Worm (Caenorhabditis elegans) whole organism, midembryonic: ENCODE measurements around the gene ceh-40.

Source experiments
- T22C8.4 ChIP-seq: fragments of 200-800 bp; sonication (Bioruptor generic); IDR thresholded peaks from 2 replicates; pipeline ENCODE4 v1.3.6; 2022; ENCODE audit warnings: missing genetic modification characterization, missing compliant biosample characterization
- cog-1 ChIP-seq: sonication (generic microtip); optimal IDR thresholded peaks from 2 replicates; lab custom pipeline; 2016; ENCODE audit warnings: missing genetic modification characterization, missing compliant biosample characterization
- flt-1 ChIP-seq: fragments of 200-800 bp; sonication (Bioruptor generic); IDR thresholded peaks from 2 replicates; pipeline ENCODE4 v1.3.6; 2022; ENCODE audit warnings: missing genetic modification characterization, missing compliant biosample characterization
- klf-2 ChIP-seq: fragments of 200-800 bp; sonication (Bioruptor generic); conservative IDR thresholded peaks from 2 replicates; pipeline ENCODE4 v1.3.6; 2022; ENCODE audit warnings: missing genetic modification reagents, missing genetic modification characterization, missing compliant biosample characterization
- med-1 ChIP-seq: sonication (generic microtip); optimal IDR thresholded peaks from 2 replicates; lab custom pipeline; 2017; ENCODE audit warnings: missing genetic modification characterization, mild to moderate bottlenecking, missing compliant biosample characterization, antibody characterized with exemption, missing genetic modification reagents; ENCODE audit not compliant: insufficient read depth
- ref-1 ChIP-seq: fragments of 200-800 bp; sonication (Bioruptor generic); conservative IDR thresholded peaks from 2 replicates; pipeline ENCODE4 v1.3.6; 2022; ENCODE audit warnings: missing genetic modification reagents, missing genetic modification characterization, missing compliant biosample characterization
- tab-1 ChIP-seq: fragments of 200-800 bp; sonication (Bioruptor generic); IDR thresholded peaks from 2 replicates; pipeline ENCODE4 v1.3.6; 2022; ENCODE audit warnings: missing genetic modification characterization, missing compliant biosample characterization
- ztf-23 ChIP-seq: fragments of 200-800 bp; sonication (Bioruptor generic); IDR thresholded peaks from 2 replicates; pipeline ENCODE4 v1.3.6; 2022; ENCODE audit warnings: missing genetic modification reagents, missing genetic modification characterization, missing compliant biosample characterization
- ztf-29 ChIP-seq: fragments of 200-800 bp; sonication (Bioruptor generic); IDR thresholded peaks from 2 replicates; pipeline ENCODE4 v1.3.6; 2022; ENCODE audit warnings: missing genetic modification reagents, missing genetic modification characterization, missing compliant biosample characterization

Gene ceh-40

DNA sequence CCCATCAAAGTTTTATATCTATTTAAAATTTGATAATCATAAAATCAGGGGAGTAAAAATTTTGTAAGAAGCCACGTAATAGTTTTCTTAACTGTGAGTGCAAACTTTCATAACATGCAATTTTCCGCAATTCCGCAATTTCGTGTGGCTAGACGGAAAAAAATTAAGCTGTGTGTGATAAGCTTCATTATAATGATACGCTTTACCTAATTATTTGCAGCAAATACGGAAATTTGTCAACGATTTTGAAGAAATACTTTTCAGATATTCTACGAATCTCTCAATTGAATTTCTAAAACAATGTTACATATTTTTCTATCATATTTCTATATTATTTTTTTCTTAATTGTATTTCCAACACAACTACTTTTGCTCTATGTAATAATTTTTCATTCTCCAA is 11.2 kb upstream of the ceh-40 start, which contains the start of gene srd-46:
Gene srd-46, plus strand, starts transcription at position 301 of the 400 bp plus-strand sequence.
- TF ChIP-seq ztf-23 (GFP tag; lab: Robert Waterston, UW) (no peak), med-1 (GFP tag; lab: Kevin White, UChicago) (no peak), cog-1 (tag; lab: Kevin White, UChicago) (no peak), ztf-29 (GFP tag; lab: Robert Waterston, UW) (no peak), flt-1 (GFP tag; lab: Robert Waterston, UW) (no peak), T22C8.4 (GFP tag; lab: Robert Waterston, UW) (no peak), klf-2 (no peak), tab-1 (GFP tag; lab: Robert Waterston, UW) (no peak)

DNA sequence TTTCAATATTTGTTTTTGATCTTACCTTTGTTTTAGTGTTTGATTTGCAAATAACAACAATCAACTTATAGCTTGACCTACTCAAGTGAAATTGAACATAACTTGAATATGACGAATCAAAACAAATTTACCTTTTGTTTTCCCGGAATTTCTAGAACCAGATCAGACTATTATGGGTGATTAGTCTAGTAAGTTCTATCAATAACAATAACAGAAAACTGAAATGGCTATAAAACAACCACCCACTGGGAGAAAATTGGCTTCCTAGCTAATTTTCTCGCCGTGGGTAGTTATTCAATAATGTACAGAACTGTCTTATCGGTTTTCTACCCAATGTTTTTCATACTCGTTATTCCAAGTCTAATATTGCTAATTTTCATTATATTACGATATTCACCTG is 8.1 kb upstream of the ceh-40 start, which contains the start of gene srd-45:
Gene srd-45, plus strand, starts transcription at position 301 of the 400 bp plus-strand sequence.
- TF ChIP-seq T22C8.4 (GFP tag; lab: Robert Waterston, UW) (no peak), tab-1 (GFP tag; lab: Robert Waterston, UW) (no peak), ref-1 (GFP tag; lab: Robert Waterston, UW) (no peak), med-1 (GFP tag; lab: Kevin White, UChicago) (no peak), ztf-29 (GFP tag; lab: Robert Waterston, UW) (no peak), klf-2 (no peak), ztf-23 (GFP tag; lab: Robert Waterston, UW) (no peak), flt-1 (GFP tag; lab: Robert Waterston, UW) (no peak), cog-1 (tag; lab: Kevin White, UChicago) (no peak)

DNA sequence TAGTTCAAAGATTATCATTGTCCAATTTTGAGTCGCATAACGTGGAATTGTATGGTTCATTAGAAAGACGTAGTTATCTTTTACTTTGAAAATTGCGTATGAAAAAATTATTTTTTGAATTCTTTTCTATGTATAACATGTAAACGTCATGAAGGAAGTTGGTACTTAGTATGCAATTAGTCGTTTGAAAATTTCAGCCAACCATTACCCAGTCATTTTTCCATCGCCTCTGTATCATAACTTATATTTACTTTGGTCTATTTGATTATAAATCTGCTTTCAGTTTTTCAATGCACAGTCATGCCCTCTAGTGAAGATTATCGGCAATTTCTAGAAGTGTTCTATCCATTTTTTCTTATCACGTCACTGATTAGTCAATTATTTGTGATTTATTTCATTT is 5.8 kb upstream of the ceh-40 start, which contains the start of gene srd-41:
Gene srd-41, plus strand, starts transcription at position 301 of the 400 bp plus-strand sequence.
- no peak for TF ChIP-seq flt-1 (GFP tag; lab: Robert Waterston, UW)
- TF ChIP-seq ref-1 (GFP tag; lab: Robert Waterston, UW), result no peak
- no peak for TF ChIP-seq T22C8.4 (GFP tag; lab: Robert Waterston, UW)
- no peak for TF ChIP-seq ztf-29 (GFP tag; lab: Robert Waterston, UW)
- TF ChIP-seq klf-2, result no peak
- TF ChIP-seq tab-1 (GFP tag; lab: Robert Waterston, UW), result no peak
- no peak for TF ChIP-seq med-1 (GFP tag; lab: Kevin White, UChicago)
- TF ChIP-seq cog-1 (tag; lab: Kevin White, UChicago), result no peak
- TF ChIP-seq ztf-23 (GFP tag; lab: Robert Waterston, UW), result no peak

DNA sequence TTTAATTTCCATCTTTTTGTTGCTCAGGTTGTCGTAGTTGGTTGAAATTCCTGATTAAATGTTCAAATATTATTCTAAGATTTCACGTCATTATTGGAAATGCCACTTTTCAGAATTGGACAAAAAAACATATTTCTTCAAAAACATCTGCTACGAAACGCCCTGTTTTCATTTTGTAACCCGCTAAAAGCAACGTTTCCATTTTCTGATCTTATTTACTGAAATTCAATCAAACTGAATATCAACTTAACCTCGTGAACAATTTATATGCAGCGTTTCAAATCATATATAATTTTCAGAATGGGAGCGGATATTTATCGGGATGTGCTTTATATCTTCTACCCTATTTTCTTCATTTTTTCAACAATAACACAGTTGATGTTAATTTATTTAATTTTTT is 2.9 kb upstream of the ceh-40 start, which contains the start of gene srd-40:
Gene srd-40, plus strand, starts transcription at position 301 of the 400 bp plus-strand sequence.
- TF ChIP-seq ztf-29 (GFP tag; lab: Robert Waterston, UW), result no peak
- no peak for TF ChIP-seq med-1 (GFP tag; lab: Kevin White, UChicago)
- no peak for TF ChIP-seq ztf-23 (GFP tag; lab: Robert Waterston, UW)
- TF ChIP-seq klf-2, result no peak
- no peak for TF ChIP-seq T22C8.4 (GFP tag; lab: Robert Waterston, UW)
- no peak for TF ChIP-seq flt-1 (GFP tag; lab: Robert Waterston, UW)
- no peak for TF ChIP-seq ref-1 (GFP tag; lab: Robert Waterston, UW)
- TF ChIP-seq tab-1 (GFP tag; lab: Robert Waterston, UW), result no peak
- no peak for TF ChIP-seq cog-1 (tag; lab: Kevin White, UChicago)

DNA sequence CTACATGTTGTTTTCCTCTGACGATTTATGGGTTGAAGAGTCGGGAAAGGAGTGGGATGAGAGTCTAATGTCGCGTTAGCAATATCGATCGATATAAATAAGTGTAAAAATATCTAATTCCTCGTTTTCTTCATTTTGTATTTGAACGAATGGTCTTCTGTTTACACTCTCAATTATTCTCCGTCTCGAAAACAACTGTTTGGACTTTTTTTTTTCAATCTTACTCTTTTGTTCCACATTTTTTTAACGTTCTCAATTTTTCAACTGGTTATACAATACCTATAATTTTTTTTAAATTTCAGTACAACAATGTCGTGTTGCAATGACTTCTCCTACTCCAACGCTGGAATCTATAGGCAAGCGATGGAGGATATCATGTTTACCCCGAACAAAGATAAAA is 780 bp upstream of the ceh-40 start, which contains the start of gene F17A2.13:
Gene F17A2.13, plus strand, starts transcription at position 301 of the 400 bp plus-strand sequence.
- TF ChIP-seq klf-2 (no peak), ztf-29 (GFP tag; lab: Robert Waterston, UW) (no peak), ztf-23 (GFP tag; lab: Robert Waterston, UW) (no peak), T22C8.4 (GFP tag; lab: Robert Waterston, UW) (no peak), ref-1 (GFP tag; lab: Robert Waterston, UW) (no peak), med-1 (GFP tag; lab: Kevin White, UChicago) (no peak), cog-1 (tag; lab: Kevin White, UChicago) (no peak), tab-1 (GFP tag; lab: Robert Waterston, UW) (no peak), flt-1 (GFP tag; lab: Robert Waterston, UW) (no peak)

DNA sequence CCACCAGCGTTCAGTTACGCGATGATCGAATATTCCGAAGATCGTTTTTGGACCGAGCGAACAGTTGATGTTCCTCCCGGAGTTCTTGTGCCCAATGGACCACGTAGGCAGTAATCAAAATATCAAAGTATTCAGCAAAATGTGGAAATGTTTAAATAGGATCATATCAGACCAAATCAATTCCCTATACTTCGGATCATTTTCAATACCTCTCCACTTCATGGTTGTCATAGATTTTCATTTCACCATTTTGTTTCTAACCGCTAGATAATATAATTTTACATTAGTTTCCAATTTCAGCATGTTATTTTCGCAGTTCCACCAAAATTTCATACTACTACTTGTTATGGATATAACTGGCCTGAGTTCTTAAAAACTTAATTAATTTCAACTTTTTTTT is 3.0 kb downstream of the ceh-40 start:
- TF ChIP-seq cog-1 (tag; lab: Kevin White, UChicago), result no peak
- TF ChIP-seq klf-2, result no peak
- TF ChIP-seq flt-1 (GFP tag; lab: Robert Waterston, UW), result no peak
- no peak for TF ChIP-seq tab-1 (GFP tag; lab: Robert Waterston, UW)
- no peak for TF ChIP-seq T22C8.4 (GFP tag; lab: Robert Waterston, UW)
- no peak for TF ChIP-seq ztf-29 (GFP tag; lab: Robert Waterston, UW)
- TF ChIP-seq med-1 (GFP tag; lab: Kevin White, UChicago), result no peak
- TF ChIP-seq ref-1 (GFP tag; lab: Robert Waterston, UW), result no peak
- TF ChIP-seq ztf-23 (GFP tag; lab: Robert Waterston, UW), result no peak

DNA sequence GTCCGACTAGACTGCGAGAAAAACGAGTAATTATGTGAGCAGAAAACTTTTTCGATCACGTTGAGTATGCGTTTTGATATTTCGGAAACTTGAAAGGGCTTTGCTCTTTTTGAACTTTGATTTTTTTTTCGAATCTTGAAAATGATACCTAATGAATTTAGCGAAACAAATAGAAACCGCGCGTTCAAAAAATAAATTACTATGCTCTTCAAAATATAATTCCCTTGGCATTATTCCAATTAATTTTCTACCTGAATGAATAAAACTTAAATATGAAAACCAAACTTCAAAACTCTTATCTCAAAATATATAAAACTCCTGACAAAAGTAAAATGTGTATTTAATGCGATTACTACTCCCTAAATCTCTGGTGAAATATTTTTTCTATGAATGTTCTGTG is 5.3 kb downstream of the ceh-40 start, which contains the start of gene xtr-2:
Gene xtr-2, plus strand, starts transcription at position 301 of the 400 bp plus-strand sequence.
- no peak for TF ChIP-seq flt-1 (GFP tag; lab: Robert Waterston, UW)
- TF ChIP-seq klf-2, result no peak
- no peak for TF ChIP-seq cog-1 (tag; lab: Kevin White, UChicago)
- TF ChIP-seq ztf-29 (GFP tag; lab: Robert Waterston, UW), result no peak
- TF ChIP-seq med-1 (GFP tag; lab: Kevin White, UChicago), result no peak
- TF ChIP-seq ref-1 (GFP tag; lab: Robert Waterston, UW), result no peak
- TF ChIP-seq ztf-23 (GFP tag; lab: Robert Waterston, UW), result no peak
- TF ChIP-seq T22C8.4 (GFP tag; lab: Robert Waterston, UW), result no peak
- TF ChIP-seq tab-1 (GFP tag; lab: Robert Waterston, UW), result no peak

DNA sequence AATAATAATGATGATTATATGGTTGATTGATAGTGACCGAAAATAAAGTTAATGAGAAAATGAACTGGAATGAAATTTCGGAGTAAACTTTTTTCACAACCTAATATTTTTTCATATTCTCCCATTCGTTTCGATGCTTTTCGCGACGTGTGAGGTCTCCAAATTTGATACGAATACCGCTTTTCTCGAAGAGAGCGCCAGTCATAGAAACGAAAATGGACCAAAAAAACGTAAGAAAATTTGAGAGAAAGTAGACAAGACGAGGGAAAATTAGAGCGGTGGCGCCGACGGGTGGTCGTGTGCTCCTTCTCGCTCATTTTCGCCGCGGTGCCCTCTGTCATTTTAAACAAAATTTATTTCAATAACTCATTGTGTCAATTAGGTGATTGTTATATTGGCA is 6.2 kb downstream of the ceh-40 start:
- TF ChIP-seq tab-1 (GFP tag; lab: Robert Waterston, UW) (no peak), cog-1 (tag; lab: Kevin White, UChicago) (no peak)

DNA sequence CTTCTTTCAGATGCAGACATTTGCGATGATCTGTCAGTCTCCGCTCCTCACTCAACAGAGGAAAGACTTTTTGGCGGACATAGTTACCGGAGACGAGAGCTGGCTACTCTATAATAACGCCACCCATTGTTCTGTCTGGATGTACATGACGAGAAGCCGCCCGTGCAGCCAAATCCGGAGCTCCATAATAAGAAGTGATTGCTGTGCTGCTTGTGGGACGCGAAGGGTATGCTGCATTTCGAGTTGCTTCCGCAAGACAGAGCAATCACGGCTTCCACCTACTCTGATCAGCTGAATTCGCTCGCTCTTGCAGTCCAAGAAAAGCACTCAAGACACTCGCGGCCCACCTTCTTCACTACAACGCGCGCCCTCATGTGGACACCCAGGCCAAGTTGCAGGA is 6.8 kb downstream of the ceh-40 start:
- TF ChIP-seq flt-1 (GFP tag; lab: Robert Waterston, UW) (no peak), cog-1 (tag; lab: Kevin White, UChicago) (no peak)
